Worm (Caenorhabditis elegans): ENCODE measurements around the gene Y57G11C.20.

The Y57G11C.20 gene

DNA sequence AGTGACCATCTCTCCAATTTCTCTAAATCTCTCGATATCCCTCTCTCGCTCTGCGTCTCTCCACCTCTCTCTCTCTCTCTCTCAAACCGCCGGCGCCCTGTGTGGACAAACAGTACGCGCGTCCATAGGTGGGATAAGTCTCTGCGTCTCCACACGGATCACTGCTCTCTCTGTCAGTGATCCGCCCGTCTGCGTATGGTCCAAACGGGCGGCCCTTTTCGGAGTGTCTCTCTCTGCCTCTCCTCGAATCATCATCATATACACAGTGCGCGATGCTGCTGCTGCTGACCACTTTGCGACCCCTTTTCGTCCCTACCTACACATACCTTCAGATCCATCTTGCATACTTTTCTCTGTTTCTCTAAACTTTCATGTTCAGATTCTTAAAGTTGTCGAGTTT, 29.2 kb downstream of the Y57G11C.20 start (continued):
- TF ChIP-seq set-16 (GFP tag; IDR thresholded peaks at IDR 0.05) (peak; percentile 79), mes-2 (tag; optimal IDR thresholded peaks at IDR 0.05; ENCODE audit: poor library complexity, severe bottlenecking) (no peak), hmg-1.1 (GFP tag; IDR thresholded peaks at IDR 0.05) (peak; percentile 59; the same call in 1 of the 2 replicates), lir-3 (tag; optimal IDR thresholded peaks at IDR 0.05) (no peak), lin-13 (GFP tag; optimal IDR thresholded peaks at IDR 0.05) (no peak), jun-1 (tag; optimal IDR thresholded peaks at IDR 0.05) (no peak), attf-4 (tag; optimal IDR thresholded peaks at IDR 0.05) (no peak), nhr-28 (tag; optimal IDR thresholded peaks at IDR 0.05) (peak; percentile 72), ceh-62 (tag; optimal IDR thresholded peaks at IDR 0.05) (no peak), nhr-77 (tag; optimal IDR thresholded peaks at IDR 0.05) (no peak), nhr-11 (tag; optimal IDR thresholded peaks at IDR 0.05) (no peak), ceh-32 (tag; optimal IDR thresholded peaks at IDR 0.05; ENCODE audit: poor library complexity) (no peak), unc-39 (tag; optimal IDR thresholded peaks at IDR 0.05) (no peak), lsy-2 (tag; optimal IDR thresholded peaks at IDR 0.05) (peak in 1 of 2 experiments; percentile 34), fkh-10 (GFP tag; optimal IDR thresholded peaks at IDR 0.05) (no peak), F49E8.2 (tag; optimal IDR thresholded peaks at IDR 0.05; ENCODE audit: borderline replicate concordance) (no peak), cey-2 (tag; optimal IDR thresholded peaks at IDR 0.05; ENCODE audit: borderline replicate concordance, insufficient read depth) (no peak), ceh-82 (tag; optimal IDR thresholded peaks at IDR 0.05) (no peak), lin-39 (tag; optimal IDR thresholded peaks at IDR 0.05) (no peak), gei-8 (GFP tag; optimal IDR thresholded peaks at IDR 0.05) (no peak), T20F7.1 (GFP tag; optimal IDR thresholded peaks at IDR 0.05) (no peak), mxl-3 (GFP tag; optimal IDR thresholded peaks at IDR 0.05) (peak; percentile 87), Y105C5A.15 (GFP tag; IDR thresholded peaks at IDR 0.05) (no peak), F10B5.3 (tag; optimal IDR thresholded peaks at IDR 0.05) (no peak), mdl-1 (tag; optimal IDR thresholded peaks at IDR 0.05) (peak in 1 of 2 experiments; percentile 35), dmd-9 (GFP tag; IDR thresholded peaks at IDR 0.05) (no peak), ama-1 (optimal IDR thresholded peaks at IDR 0.05) (no peak), php-3 (GFP tag; IDR thresholded peaks at IDR 0.05) (no peak), rbr-2 (tag; optimal IDR thresholded peaks at IDR 0.05) (no peak), hlh-11 (tag; optimal IDR thresholded peaks at IDR 0.05) (peak; percentile 78), saeg-2 (GFP tag; IDR thresholded peaks at IDR 0.05) (no peak), ceh-20 (GFP tag; IDR thresholded peaks at IDR 0.05) (no peak), lin-38 (GFP tag; IDR thresholded peaks at IDR 0.05) (no peak), duxl-1 (tag; optimal IDR thresholded peaks at IDR 0.05; ENCODE audit: poor library complexity) (no peak), fos-1 (tag; optimal IDR thresholded peaks at IDR 0.05) (no peak), zfp-3 (GFP tag; conservative IDR thresholded peaks at IDR 0.05) (no peak), vab-7 (GFP tag; IDR thresholded peaks at IDR 0.05) (no peak), ztf-11 (tag; optimal IDR thresholded peaks at IDR 0.05) (no peak), tra-1 (GFP tag; IDR thresholded peaks at IDR 0.05) (no peak), Y48G9A.11 (GFP tag; IDR thresholded peaks at IDR 0.05) (0 out of 2 replicates have a peak, but pooled peaks have one; percentile 26), mxl-2 (GFP tag; conservative IDR thresholded peaks at IDR 0.05) (0 out of 2 replicates have a peak, but pooled peaks have one; percentile 41), lin-1 (GFP tag; IDR thresholded peaks at IDR 0.05) (no peak), madf-5 (GFP tag; IDR thresholded peaks at IDR 0.05) (no peak), egl-27 (tag; optimal IDR thresholded peaks at IDR 0.05) (no peak), dve-1 (tag; optimal IDR thresholded peaks at IDR 0.05; ENCODE audit: insufficient read depth) (no peak), madf-9 (GFP tag; conservative IDR thresholded peaks at IDR 0.05) (no peak), lin-15B (tag; optimal IDR thresholded peaks at IDR 0.05) (no peak), ZK337.2 (GFP tag; IDR thresholded peaks at IDR 0.05) (no peak), ceh-44 (GFP tag; IDR thresholded peaks at IDR 0.05) (no peak), zip-11 (GFP tag; IDR thresholded peaks at IDR 0.05) (no peak), nhr-111 (GFP tag; optimal IDR thresholded peaks at IDR 0.05) (no peak)

All from whole organism, L4 larva.